Fruit fly (Drosophila melanogaster): ENCODE data around the gene ed.

The ed gene

dm6 chr2L:4080768-4081167 is 49.6 kb downstream of the ed start (continued):
- TF ChIP-seq CG8119 (GFP tag; IDR thresholded peaks at IDR 0.05) = peak; percentile 68
- TF ChIP-seq OdsH (GFP tag; optimal IDR thresholded peaks at IDR 0.05) = peak; percentile 67
- no peak for TF ChIP-seq Eip93F (GFP tag; optimal IDR thresholded peaks at IDR 0.05)
- TF ChIP-seq Hr39 (GFP tag; optimal IDR thresholded peaks at IDR 0.05) = peak; percentile 36
- TF ChIP-seq CG11902 (GFP tag; optimal IDR thresholded peaks at IDR 0.05) = no peak
- no peak for TF ChIP-seq Sox102F (GFP tag; optimal IDR thresholded peaks at IDR 0.05)
- TF ChIP-seq Hr38 (GFP tag; optimal IDR thresholded peaks at IDR 0.05) = no peak
- TF ChIP-seq CG9139 (GFP tag; optimal IDR thresholded peaks at IDR 0.05) = no peak
- TF ChIP-seq svp (GFP tag) = peak; percentile 16
- TF ChIP-seq CG11294 (GFP tag; IDR thresholded peaks at IDR 0.05) = peak; percentile 49; the same call in 1 of the 2 replicates
- TF ChIP-seq Met (GFP tag; optimal IDR thresholded peaks at IDR 0.05) = no peak
- peak; percentile 50 for TF ChIP-seq Eip78C (GFP tag)
- peak; percentile 56 for TF ChIP-seq CG10631 (GFP tag; optimal IDR thresholded peaks at IDR 0.05)
- TF ChIP-seq pdm3 (GFP tag; optimal IDR thresholded peaks at IDR 0.05) = peak; percentile 61
- no peak for TF ChIP-seq cyc (GFP tag; optimal IDR thresholded peaks at IDR 0.05)
- TF ChIP-seq CG7368 (GFP tag; optimal IDR thresholded peaks at IDR 0.05) = no peak
- no peak for TF ChIP-seq fd85E (GFP tag; optimal IDR thresholded peaks at IDR 0.05)
- no peak for TF ChIP-seq CG1621 (tag; optimal IDR thresholded peaks at IDR 0.05)
- TF ChIP-seq fd59A (GFP tag; optimal IDR thresholded peaks at IDR 0.05) = no peak
- no peak for TF ChIP-seq achi (GFP tag; optimal IDR thresholded peaks at IDR 0.05)
- no peak for TF ChIP-seq CG6276 (GFP tag; optimal IDR thresholded peaks at IDR 0.05)
- TF ChIP-seq CG32006 (GFP tag; optimal IDR thresholded peaks at IDR 0.05) = peak; percentile 57
- peak; percentile 67 for TF ChIP-seq CG6163 (GFP tag; IDR thresholded peaks at IDR 0.05)

DNA sequence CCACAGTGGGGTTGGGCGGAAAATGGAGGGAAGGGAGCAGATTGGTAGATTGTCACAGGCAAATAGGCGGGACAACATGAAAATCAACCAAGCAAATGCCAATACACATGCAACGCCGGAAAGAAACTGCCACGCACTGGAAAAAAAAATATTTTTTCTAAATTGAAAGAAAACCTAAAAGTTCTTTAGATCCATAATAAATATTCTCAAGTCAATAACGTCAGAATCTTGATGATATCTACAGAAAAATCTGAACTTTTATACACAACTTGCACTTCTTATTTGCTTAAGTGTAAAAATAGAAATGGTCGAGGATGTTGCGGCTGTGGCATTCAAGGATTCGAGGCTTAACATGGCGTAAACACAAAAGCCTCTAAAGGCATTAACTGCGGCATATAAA is 53.0 kb downstream of the ed start:
- no peak for TF ChIP-seq salr (GFP tag; optimal IDR thresholded peaks at IDR 0.05)
- TF ChIP-seq pdm3 (GFP tag; optimal IDR thresholded peaks at IDR 0.05) = peak; percentile 12
- no peak for TF ChIP-seq Lpt (GFP tag; optimal IDR thresholded peaks at IDR 0.05)
- TF ChIP-seq CG6163 (GFP tag; IDR thresholded peaks at IDR 0.05) = peak; percentile 47; the same call in 1 of the 3 replicates
- TF ChIP-seq OdsH (GFP tag; optimal IDR thresholded peaks at IDR 0.05) = peak; percentile 3
- peak; percentile 1 for TF ChIP-seq svp (GFP tag)
- TF ChIP-seq fkh (GFP tag; optimal IDR thresholded peaks at IDR 0.05) = no peak
- TF ChIP-seq ss (GFP tag; optimal IDR thresholded peaks at IDR 0.05) = no peak

DNA sequence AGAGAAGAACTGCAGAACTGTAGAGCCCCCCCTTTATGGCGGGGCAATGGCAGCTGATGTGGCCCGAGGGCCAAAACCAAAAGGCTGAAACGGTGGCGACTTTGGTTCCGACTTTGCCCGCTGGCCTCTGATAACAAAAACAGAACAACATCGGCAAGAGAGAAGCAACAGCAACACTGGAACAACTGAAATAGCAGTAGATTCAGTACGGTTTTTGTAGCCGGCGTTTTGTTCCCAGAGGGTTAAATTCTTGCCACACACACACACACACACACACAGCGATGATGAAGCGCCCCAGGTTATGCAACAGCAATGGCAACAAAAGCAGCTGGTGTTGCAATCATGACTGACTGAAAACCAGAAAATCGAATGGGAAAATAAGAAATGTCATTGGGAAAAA is 58.4 kb downstream of the ed start:
- no peak for TF ChIP-seq svp (GFP tag)
- TF ChIP-seq CG16779 (tag; optimal IDR thresholded peaks at IDR 0.05) = no peak
- no peak for TF ChIP-seq CG9139 (GFP tag; optimal IDR thresholded peaks at IDR 0.05)
- TF ChIP-seq lz (GFP tag; optimal IDR thresholded peaks at IDR 0.05) = no peak
- no peak for TF ChIP-seq spab (GFP tag; optimal IDR thresholded peaks at IDR 0.05)
- TF ChIP-seq pdm3 (GFP tag; optimal IDR thresholded peaks at IDR 0.05) = no peak
- TF ChIP-seq Ets21C (GFP tag; optimal IDR thresholded peaks at IDR 0.05) = no peak
- no peak for TF ChIP-seq net (GFP tag; optimal IDR thresholded peaks at IDR 0.05)
- TF ChIP-seq CG10631 (GFP tag; optimal IDR thresholded peaks at IDR 0.05) = no peak
- TF ChIP-seq topi (GFP tag; optimal IDR thresholded peaks at IDR 0.05) = no peak
- TF ChIP-seq CG7368 (GFP tag; optimal IDR thresholded peaks at IDR 0.05) = no peak
- TF ChIP-seq dac (GFP tag; optimal IDR thresholded peaks at IDR 0.05) = no peak
- no peak for TF ChIP-seq Gug (GFP tag; IDR thresholded peaks at IDR 0.05)
- no peak for TF ChIP-seq salr (GFP tag; optimal IDR thresholded peaks at IDR 0.05)

dm6 chr2L:4091720-4092119 is 60.5 kb downstream of the ed start:
- no peak for TF ChIP-seq CG4318 (GFP tag; optimal IDR thresholded peaks at IDR 0.05)
- no peak for TF ChIP-seq CG3032 (tag; optimal IDR thresholded peaks at IDR 0.05)
- no peak for TF ChIP-seq CG8319 (GFP tag; optimal IDR thresholded peaks at IDR 0.05)
- no peak for TF ChIP-seq CG11762 (GFP tag; optimal IDR thresholded peaks at IDR 0.05; ENCODE audit: insufficient read depth)
- no peak for TF ChIP-seq acj6 (GFP tag; optimal IDR thresholded peaks at IDR 0.05)
- no peak for TF ChIP-seq Lpt (GFP tag; optimal IDR thresholded peaks at IDR 0.05)
- no peak for TF ChIP-seq esn (GFP tag; optimal IDR thresholded peaks at IDR 0.05)
- TF ChIP-seq spab (GFP tag; optimal IDR thresholded peaks at IDR 0.05) = no peak
- TF ChIP-seq pdm3 (GFP tag; optimal IDR thresholded peaks at IDR 0.05) = no peak

All from whole organism, prepupa.